Worm (Caenorhabditis elegans): ENCODE data around the gene F48F7.5.

The F48F7.5 gene

ce11 chrX:13969257-13969968 is 6.0 kb upstream of the F48F7.5 start (continued):
- TF ChIP-seq nhr-43 (tag; optimal IDR thresholded peaks at IDR 0.05; ENCODE audit: poor library complexity, severe bottlenecking) (no peak), lin-39 (tag; optimal IDR thresholded peaks at IDR 0.05) (peak; percentile 50), ceh-9 (tag; optimal IDR thresholded peaks at IDR 0.05) (no peak), skn-1 (tag; optimal IDR thresholded peaks at IDR 0.05) (peak; percentile 24), tbx-2 (tag; optimal IDR thresholded peaks at IDR 0.05) (peak; percentile 55), mml-1 (tag; optimal IDR thresholded peaks at IDR 0.05) (no peak), zag-1 (tag; optimal IDR thresholded peaks at IDR 0.05) (no peak), fkh-10 (GFP tag; optimal IDR thresholded peaks at IDR 0.05) (no peak), ceh-82 (tag; optimal IDR thresholded peaks at IDR 0.05) (no peak), hmg-11 (tag; optimal IDR thresholded peaks at IDR 0.05) (peak; percentile 95), nfya-1 (tag; optimal IDR thresholded peaks at IDR 0.05; ENCODE audit: insufficient read depth) (peak; percentile 63), lin-15B (tag; optimal IDR thresholded peaks at IDR 0.05) (peak; percentile 20), sea-2 (GFP tag; optimal IDR thresholded peaks at IDR 0.05) (no peak), ztf-4 (tag; optimal IDR thresholded peaks at IDR 0.05) (peak; percentile 48), jun-1 (tag; optimal IDR thresholded peaks at IDR 0.05) (peak; percentile 76), unc-62 (GFP tag; optimal IDR thresholded peaks at IDR 0.05) (peak; percentile 79)

ce11 chrX:13973769-13974168 is 1.7 kb upstream of the F48F7.5 start:
- TF ChIP-seq nhr-67 (tag; optimal IDR thresholded peaks at IDR 0.05) (no peak), pqm-1 (tag; optimal IDR thresholded peaks at IDR 0.05) (peak; percentile 10), egl-5 (tag; optimal IDR thresholded peaks at IDR 0.05) (peak; percentile 19), mml-1 (tag; optimal IDR thresholded peaks at IDR 0.05) (no peak), nhr-12 (tag; optimal IDR thresholded peaks at IDR 0.05) (no peak), aly-2 (tag; optimal IDR thresholded peaks at IDR 0.05) (no peak), fkh-10 (GFP tag; optimal IDR thresholded peaks at IDR 0.05) (peak; percentile 4), lin-15B (tag; optimal IDR thresholded peaks at IDR 0.05) (peak; percentile 46), ceh-16 (tag; optimal IDR thresholded peaks at IDR 0.05) (no peak), ceh-28 (tag; optimal IDR thresholded peaks at IDR 0.05) (no peak), ZK546.5 (tag; optimal IDR thresholded peaks at IDR 0.05) (no peak), nfya-1 (tag; optimal IDR thresholded peaks at IDR 0.05; ENCODE audit: insufficient read depth) (peak; percentile 74), snpc-4 (tag; optimal IDR thresholded peaks at IDR 0.05) (no peak), ama-1 (optimal IDR thresholded peaks at IDR 0.05) (no peak), zag-1 (tag; optimal IDR thresholded peaks at IDR 0.05) (no peak), pha-4 (tag; optimal IDR thresholded peaks at IDR 0.05) (peak; percentile 23), lin-39 (tag; optimal IDR thresholded peaks at IDR 0.05) (peak; percentile 80), daf-12 (tag; optimal IDR thresholded peaks at IDR 0.05) (no peak), unc-62 (GFP tag; optimal IDR thresholded peaks at IDR 0.05) (no peak), ceh-9 (tag; optimal IDR thresholded peaks at IDR 0.05) (no peak), ceh-82 (tag; optimal IDR thresholded peaks at IDR 0.05) (no peak), elt-1 (tag; optimal IDR thresholded peaks at IDR 0.05) (no peak), sea-2 (GFP tag; optimal IDR thresholded peaks at IDR 0.05) (no peak), nhr-77 (tag; optimal IDR thresholded peaks at IDR 0.05) (no peak), ztf-4 (tag; optimal IDR thresholded peaks at IDR 0.05) (no peak), fos-1 (tag; optimal IDR thresholded peaks at IDR 0.05) (no peak), nhr-43 (tag; optimal IDR thresholded peaks at IDR 0.05; ENCODE audit: poor library complexity, severe bottlenecking) (no peak), nhr-76 (tag; optimal IDR thresholded peaks at IDR 0.05) (no peak), ztf-11 (tag; optimal IDR thresholded peaks at IDR 0.05) (no peak), skn-1 (tag; optimal IDR thresholded peaks at IDR 0.05) (peak; percentile 12), elt-2 (tag; optimal IDR thresholded peaks at IDR 0.05) (peak; percentile 13), nhr-23 (tag; optimal IDR thresholded peaks at IDR 0.05) (no peak), mdl-1 (tag; optimal IDR thresholded peaks at IDR 0.05) (peak; percentile 4), unc-39 (tag; optimal IDR thresholded peaks at IDR 0.05) (no peak), elt-3 (tag; optimal IDR thresholded peaks at IDR 0.05) (no peak), nhr-25 (tag; optimal IDR thresholded peaks at IDR 0.05) (no peak), hmg-11 (tag; optimal IDR thresholded peaks at IDR 0.05) (peak; percentile 32), fkh-2 (tag; optimal IDR thresholded peaks at IDR 0.05) (no peak), egl-27 (tag; optimal IDR thresholded peaks at IDR 0.05) (no peak), tbx-2 (tag; optimal IDR thresholded peaks at IDR 0.05) (no peak), jun-1 (tag; optimal IDR thresholded peaks at IDR 0.05) (peak; percentile 3), lsy-12 (tag; optimal IDR thresholded peaks at IDR 0.05) (no peak), eor-1 (tag; optimal IDR thresholded peaks at IDR 0.05) (no peak), R02D3.7 (tag; optimal IDR thresholded peaks at IDR 0.05) (no peak), nhr-237 (tag; optimal IDR thresholded peaks at IDR 0.05) (no peak), nhr-11 (tag; optimal IDR thresholded peaks at IDR 0.05) (no peak), nhr-28 (tag; optimal IDR thresholded peaks at IDR 0.05) (no peak)

Measured in whole organism, L3 larva.